Worm (Caenorhabditis elegans): ENCODE data around the gene srbc-54.

The srbc-54 gene

ce11 chrV:15833622-15834021 is at the start of gene srbc-54:
Gene srbc-54 (minus strand): TSS chrV:15833722.
- TF ChIP-seq hnd-1 (tag; optimal IDR thresholded peaks at IDR 0.05) (no peak), B0310.2 (tag; optimal IDR thresholded peaks at IDR 0.05) (no peak), hmg-4 (GFP tag; optimal IDR thresholded peaks at IDR 0.05) (no peak), pes-1 (GFP tag; IDR thresholded peaks at IDR 0.05) (no peak), ceh-36 (tag; optimal IDR thresholded peaks at IDR 0.05) (no peak), F13C5.2 (tag; optimal IDR thresholded peaks at IDR 0.05) (no peak), hmbx-1 (tag; optimal IDR thresholded peaks at IDR 0.05) (no peak), scrt-1 (GFP tag; IDR thresholded peaks at IDR 0.05) (no peak), tbx-11 (GFP tag; IDR thresholded peaks at IDR 0.05) (no peak), tbx-37 (GFP tag; conservative IDR thresholded peaks at IDR 0.05) (no peak), ceh-13 (GFP tag; optimal IDR thresholded peaks at IDR 0.05) (no peak), sea-1 (GFP tag; conservative IDR thresholded peaks at IDR 0.05) (no peak), ama-1 (optimal IDR thresholded peaks at IDR 0.05) (no peak), flt-1 (GFP tag; IDR thresholded peaks at IDR 0.05) (no peak), tra-4 (tag; optimal IDR thresholded peaks at IDR 0.05) (no peak), ets-7 (tag; optimal IDR thresholded peaks at IDR 0.05) (no peak), aly-1 (tag; optimal IDR thresholded peaks at IDR 0.05) (no peak)

- TF ChIP-seq hmg-4 (GFP tag; optimal IDR thresholded peaks at IDR 0.05) (no peak), ceh-36 (tag; optimal IDR thresholded peaks at IDR 0.05) (no peak), ets-7 (tag; optimal IDR thresholded peaks at IDR 0.05) (no peak), sea-1 (GFP tag; conservative IDR thresholded peaks at IDR 0.05) (no peak), flt-1 (GFP tag; IDR thresholded peaks at IDR 0.05) (no peak), ceh-13 (GFP tag; optimal IDR thresholded peaks at IDR 0.05) (no peak), ama-1 (optimal IDR thresholded peaks at IDR 0.05) (no peak), B0310.2 (tag; optimal IDR thresholded peaks at IDR 0.05) (no peak), aly-1 (tag; optimal IDR thresholded peaks at IDR 0.05) (no peak)
Measured at ce11 chrV:15880705-15881104, 47.2 kb upstream of the srbc-54 start.

ce11 chrV:15880033-15880432 is 46.5 kb upstream of the srbc-54 start:
- TF ChIP-seq aly-1 (tag; optimal IDR thresholded peaks at IDR 0.05), result no peak
- no peak for TF ChIP-seq hnd-1 (tag; optimal IDR thresholded peaks at IDR 0.05)
- no peak for TF ChIP-seq ceh-13 (GFP tag; optimal IDR thresholded peaks at IDR 0.05)
- no peak for TF ChIP-seq ama-1 (optimal IDR thresholded peaks at IDR 0.05)
- no peak for TF ChIP-seq tra-4 (tag; optimal IDR thresholded peaks at IDR 0.05)
- TF ChIP-seq tbx-11 (GFP tag; IDR thresholded peaks at IDR 0.05), result no peak
- no peak for TF ChIP-seq tbx-37 (GFP tag; conservative IDR thresholded peaks at IDR 0.05)
- TF ChIP-seq ets-7 (tag; optimal IDR thresholded peaks at IDR 0.05), result no peak
- no peak for TF ChIP-seq ceh-36 (tag; optimal IDR thresholded peaks at IDR 0.05)
- no peak for TF ChIP-seq F13C5.2 (tag; optimal IDR thresholded peaks at IDR 0.05)
- no peak for TF ChIP-seq flt-1 (GFP tag; IDR thresholded peaks at IDR 0.05)
- no peak for TF ChIP-seq pes-1 (GFP tag; IDR thresholded peaks at IDR 0.05)
- TF ChIP-seq hmg-4 (GFP tag; optimal IDR thresholded peaks at IDR 0.05), result no peak
- no peak for TF ChIP-seq hmbx-1 (tag; optimal IDR thresholded peaks at IDR 0.05)
- TF ChIP-seq B0310.2 (tag; optimal IDR thresholded peaks at IDR 0.05), result no peak
- TF ChIP-seq sea-1 (GFP tag; conservative IDR thresholded peaks at IDR 0.05), result no peak
- no peak for TF ChIP-seq scrt-1 (GFP tag; IDR thresholded peaks at IDR 0.05)

ce11 chrV:15879508-15879907 is 46.0 kb upstream of the srbc-54 start, which contains the start of gene nhr-84:
Gene nhr-84 (minus strand): TSS chrV:15879608.
- TF ChIP-seq ceh-13 (GFP tag; optimal IDR thresholded peaks at IDR 0.05) (no peak), tra-4 (tag; optimal IDR thresholded peaks at IDR 0.05) (no peak), sea-1 (GFP tag; conservative IDR thresholded peaks at IDR 0.05) (no peak), hnd-1 (tag; optimal IDR thresholded peaks at IDR 0.05) (no peak), aly-1 (tag; optimal IDR thresholded peaks at IDR 0.05) (no peak), tbx-11 (GFP tag; IDR thresholded peaks at IDR 0.05) (no peak), ama-1 (optimal IDR thresholded peaks at IDR 0.05) (no peak), B0310.2 (tag; optimal IDR thresholded peaks at IDR 0.05) (no peak), tbx-37 (GFP tag; conservative IDR thresholded peaks at IDR 0.05) (no peak), pes-1 (GFP tag; IDR thresholded peaks at IDR 0.05) (no peak), ets-7 (tag; optimal IDR thresholded peaks at IDR 0.05) (no peak), ceh-36 (tag; optimal IDR thresholded peaks at IDR 0.05) (no peak), hmg-4 (GFP tag; optimal IDR thresholded peaks at IDR 0.05) (no peak), F13C5.2 (tag; optimal IDR thresholded peaks at IDR 0.05) (no peak), hmbx-1 (tag; optimal IDR thresholded peaks at IDR 0.05) (no peak), flt-1 (GFP tag; IDR thresholded peaks at IDR 0.05) (no peak)

- TF ChIP-seq tbx-37 (GFP tag; conservative IDR thresholded peaks at IDR 0.05) (no peak), tra-4 (tag; optimal IDR thresholded peaks at IDR 0.05) (no peak), ceh-36 (tag; optimal IDR thresholded peaks at IDR 0.05) (no peak), ets-7 (tag; optimal IDR thresholded peaks at IDR 0.05) (no peak), flt-1 (GFP tag; IDR thresholded peaks at IDR 0.05) (no peak), ama-1 (optimal IDR thresholded peaks at IDR 0.05) (no peak), hmbx-1 (tag; optimal IDR thresholded peaks at IDR 0.05) (no peak), aly-1 (tag; optimal IDR thresholded peaks at IDR 0.05) (no peak), B0310.2 (tag; optimal IDR thresholded peaks at IDR 0.05) (no peak)
Measured at ce11 chrV:15876308-15876707, 42.8 kb upstream of the srbc-54 start, which contains the start of gene nhr-102. Gene nhr-102 (minus strand): TSS chrV:15876408.

ce11 chrV:15873762-15874161 is 40.2 kb upstream of the srbc-54 start:
- TF ChIP-seq flt-1 (GFP tag; IDR thresholded peaks at IDR 0.05) (peak; percentile 100), aly-1 (tag; optimal IDR thresholded peaks at IDR 0.05) (peak; percentile 99), pes-1 (GFP tag; IDR thresholded peaks at IDR 0.05) (peak; percentile 99), F13C5.2 (tag; optimal IDR thresholded peaks at IDR 0.05) (peak; percentile 100), sea-1 (GFP tag; conservative IDR thresholded peaks at IDR 0.05) (peak; percentile 99), tbx-37 (GFP tag; conservative IDR thresholded peaks at IDR 0.05) (peak; percentile 100), ceh-36 (tag; optimal IDR thresholded peaks at IDR 0.05) (peak; percentile 98), tra-4 (tag; optimal IDR thresholded peaks at IDR 0.05) (peak; percentile 98), ceh-13 (GFP tag; optimal IDR thresholded peaks at IDR 0.05) (peak; percentile 99), tbx-11 (GFP tag; IDR thresholded peaks at IDR 0.05) (peak; percentile 100), scrt-1 (GFP tag; IDR thresholded peaks at IDR 0.05) (peak; percentile 100), hmg-4 (GFP tag; optimal IDR thresholded peaks at IDR 0.05) (peak; percentile 99), hmbx-1 (tag; optimal IDR thresholded peaks at IDR 0.05) (peak; percentile 94), B0310.2 (tag; optimal IDR thresholded peaks at IDR 0.05) (peak; percentile 99), ama-1 (optimal IDR thresholded peaks at IDR 0.05) (no peak), hnd-1 (tag; optimal IDR thresholded peaks at IDR 0.05) (peak; percentile 96), ets-7 (tag; optimal IDR thresholded peaks at IDR 0.05) (peak; percentile 97)

- TF ChIP-seq aly-1 (tag; optimal IDR thresholded peaks at IDR 0.05) (no peak), hnd-1 (tag; optimal IDR thresholded peaks at IDR 0.05) (no peak), hmbx-1 (tag; optimal IDR thresholded peaks at IDR 0.05) (no peak), ceh-36 (tag; optimal IDR thresholded peaks at IDR 0.05) (no peak), flt-1 (GFP tag; IDR thresholded peaks at IDR 0.05) (no peak), B0310.2 (tag; optimal IDR thresholded peaks at IDR 0.05) (no peak), scrt-1 (GFP tag; IDR thresholded peaks at IDR 0.05) (no peak), pes-1 (GFP tag; IDR thresholded peaks at IDR 0.05) (no peak), tra-4 (tag; optimal IDR thresholded peaks at IDR 0.05) (no peak), tbx-37 (GFP tag; conservative IDR thresholded peaks at IDR 0.05) (no peak), hmg-4 (GFP tag; optimal IDR thresholded peaks at IDR 0.05) (no peak)
Measured at ce11 chrV:15872273-15872672, 38.8 kb upstream of the srbc-54 start, which contains the start of gene str-56. Gene str-56 (plus strand): TSS chrV:15872573.

Data from whole organism, early embryonic.